Worm (Caenorhabditis elegans): ENCODE data around the gene ZK637.12.

ZK637.12 gene

ce11 chrIII:8904914-8905665 is 18.9 kb upstream of the ZK637.12 start, which contains the start of gene unc-32:
Gene unc-32, plus strand, starts transcription at chrIII:8905615.
- peak in 2 of 3 experiments; percentile 36 to 40 for TF ChIP-seq dpl-1 (GFP tag; optimal IDR thresholded peaks at IDR 0.05)
- peak; percentile 41 for TF ChIP-seq dsc-1 (tag; optimal IDR thresholded peaks at IDR 0.05)
- no peak for TF ChIP-seq mab-9 (GFP tag; IDR thresholded peaks at IDR 0.05)
- TF ChIP-seq grh-1 (GFP tag; IDR thresholded peaks at IDR 0.05), result no peak
- peak; percentile 56 for TF ChIP-seq snu-23 (GFP tag; optimal IDR thresholded peaks at IDR 0.05)
- TF ChIP-seq unc-62 (GFP tag; optimal IDR thresholded peaks at IDR 0.05), result no peak
- peak; percentile 1 for TF ChIP-seq zip-4 (GFP tag; optimal IDR thresholded peaks at IDR 0.05)
- TF ChIP-seq aha-1 (tag; optimal IDR thresholded peaks at IDR 0.05), result no peak
- TF ChIP-seq lin-15B (tag; optimal IDR thresholded peaks at IDR 0.05), result peak; percentile 58
- TF ChIP-seq fos-1 (tag; optimal IDR thresholded peaks at IDR 0.05), result peak; percentile 11
- TF ChIP-seq ceh-90 (tag; optimal IDR thresholded peaks at IDR 0.05), result no peak
- peak; percentile 28 for TF ChIP-seq xbp-1 (tag; optimal IDR thresholded peaks at IDR 0.05)
- peak; percentile 56 for TF ChIP-seq C04F5.9 (tag; optimal IDR thresholded peaks at IDR 0.05)
- TF ChIP-seq nhr-237 (tag; optimal IDR thresholded peaks at IDR 0.05), result no peak
- TF ChIP-seq nhr-85 (tag), result peak; percentile 37
- no peak for TF ChIP-seq elt-3 (tag; optimal IDR thresholded peaks at IDR 0.05)
- TF ChIP-seq lin-35 (GFP tag; optimal IDR thresholded peaks at IDR 0.05), result peak; percentile 41 to 47
- TF ChIP-seq zag-1 (tag; optimal IDR thresholded peaks at IDR 0.05), result no peak
- TF ChIP-seq irx-1 (tag; optimal IDR thresholded peaks at IDR 0.05), result no peak
- TF ChIP-seq unc-98 (GFP tag; IDR thresholded peaks at IDR 0.05), result no peak
- no peak for TF ChIP-seq unc-130 (tag; optimal IDR thresholded peaks at IDR 0.05)
- TF ChIP-seq fkh-10 (GFP tag; optimal IDR thresholded peaks at IDR 0.05), result peak; percentile 33
- no peak for TF ChIP-seq ets-5 (GFP tag; IDR thresholded peaks at IDR 0.05)
- no peak for TF ChIP-seq nhr-84 (tag; optimal IDR thresholded peaks at IDR 0.05)
- TF ChIP-seq pag-3 (tag; optimal IDR thresholded peaks at IDR 0.05; ENCODE audit: borderline replicate concordance, insufficient read depth), result no peak
- TF ChIP-seq vab-15 (tag; optimal IDR thresholded peaks at IDR 0.05), result no peak
- peak; percentile 65 for TF ChIP-seq nhr-71 (tag; optimal IDR thresholded peaks at IDR 0.05)
- no peak for TF ChIP-seq F16B12.6 (tag; optimal IDR thresholded peaks at IDR 0.05)
- no peak for TF ChIP-seq ama-1 (optimal IDR thresholded peaks at IDR 0.05)
- no peak for TF ChIP-seq rnt-1 (tag; optimal IDR thresholded peaks at IDR 0.05)
- no peak for TF ChIP-seq unc-30 (tag; optimal IDR thresholded peaks at IDR 0.05)
- TF ChIP-seq tbx-2 (tag; optimal IDR thresholded peaks at IDR 0.05), result peak; percentile 21
- peak in 1 of 2 experiments; percentile 18 for TF ChIP-seq mdl-1 (tag; optimal IDR thresholded peaks at IDR 0.05)
- TF ChIP-seq nhr-20 (tag; optimal IDR thresholded peaks at IDR 0.05), result peak; percentile 4
- TF ChIP-seq hpl-2 (GFP tag; optimal IDR thresholded peaks at IDR 0.05), result no peak
- TF ChIP-seq alr-1 (tag; optimal IDR thresholded peaks at IDR 0.05; ENCODE audit: borderline replicate concordance), result no peak
- peak; percentile 35 for TF ChIP-seq swsn-7 (tag; optimal IDR thresholded peaks at IDR 0.05)
- no peak for TF ChIP-seq egl-27 (tag; optimal IDR thresholded peaks at IDR 0.05)
- TF ChIP-seq unc-86 (tag; optimal IDR thresholded peaks at IDR 0.05), result peak; percentile 40
- no peak for TF ChIP-seq mef-2 (tag; optimal IDR thresholded peaks at IDR 0.05)
- TF ChIP-seq nhr-47 (tag; optimal IDR thresholded peaks at IDR 0.05), result peak; percentile 44
- no peak for TF ChIP-seq tlp-1 (tag; optimal IDR thresholded peaks at IDR 0.05)
- TF ChIP-seq skn-1 (tag; optimal IDR thresholded peaks at IDR 0.05), result peak; percentile 50
- TF ChIP-seq ztf-11 (tag; optimal IDR thresholded peaks at IDR 0.05), result no peak
- TF ChIP-seq sptf-1 (tag; optimal IDR thresholded peaks at IDR 0.05), result no peak
- TF ChIP-seq ceh-8 (GFP tag; optimal IDR thresholded peaks at IDR 0.05), result no peak
- peak; percentile 19 to 70 for TF ChIP-seq lsy-2 (tag; optimal IDR thresholded peaks at IDR 0.05)
- no peak for TF ChIP-seq nhr-77 (tag; optimal IDR thresholded peaks at IDR 0.05)
- peak; percentile 39 to 40 for TF ChIP-seq efl-1 (optimal IDR thresholded peaks at IDR 0.05)
- peak; percentile 35 to 37 for TF ChIP-seq efl-1 (GFP tag; optimal IDR thresholded peaks at IDR 0.05 in 1 of 2)
- no peak for TF ChIP-seq sup-37 (GFP tag; optimal IDR thresholded peaks at IDR 0.05)
- TF ChIP-seq mep-1 (tag; optimal IDR thresholded peaks at IDR 0.05), result peak; percentile 63
- TF ChIP-seq egl-13 (tag; optimal IDR thresholded peaks at IDR 0.05), result no peak

All from whole organism, L1 larva.